Worm (Caenorhabditis elegans) whole organism, L2 larva: Measurements from ENCODE around the gene mls-2.

Experiments used
- C34F6.9 ChIP-seq: fragments of 150-350 bp; optimal IDR thresholded peaks from 2 replicates; lab custom pipeline; 2014; ENCODE audit warnings: missing biosample characterization, missing genetic modification characterization
- F13H6.1 ChIP-seq: sonication (generic microtip); optimal IDR thresholded peaks from 2 replicates; lab custom pipeline; 2016; ENCODE audit warnings: missing genetic modification characterization, missing compliant biosample characterization
- Y55F3AM.14 ChIP-seq: fragments of 200-800 bp; sonication (Bioruptor generic); optimal IDR thresholded peaks from 2 replicates; lab custom pipeline; 2018; ENCODE audit warnings: mild to moderate bottlenecking, missing genetic modification characterization, missing compliant biosample characterization
- alr-1 ChIP-seq: fragments of 150-350 bp; optimal IDR thresholded peaks from 2 replicates; lab custom pipeline; 2014; ENCODE audit warnings: missing biosample characterization, missing genetic modification characterization
- aly-2 ChIP-seq: fragments of 150-350 bp; optimal IDR thresholded peaks from 2 replicates; lab custom pipeline; 2014; ENCODE audit warnings: missing biosample characterization, missing genetic modification characterization
- ama-1 ChIP-seq: fragments of 150-350 bp; optimal IDR thresholded peaks from 2 replicates; lab custom pipeline; 2018; ENCODE audit warnings: inconsistent platforms
- ceh-16 ChIP-seq: fragments of 150-350 bp; optimal IDR thresholded peaks from 2 replicates; lab custom pipeline; 2014; ENCODE audit warnings: missing biosample characterization, missing genetic modification characterization
- crh-2 ChIP-seq: sonication (generic microtip); optimal IDR thresholded peaks from 2 replicates; lab custom pipeline; 2017; ENCODE audit warnings: missing biosample characterization, missing genetic modification characterization
- egl-27 ChIP-seq: sonication (generic microtip); optimal IDR thresholded peaks from 3 replicates; lab custom pipeline; 2017; ENCODE audit warnings: missing biosample characterization, missing genetic modification reagents, missing genetic modification characterization
- elt-1 ChIP-seq: fragments of 150-350 bp; optimal IDR thresholded peaks from 2 replicates; lab custom pipeline; 2014; ENCODE audit warnings: missing biosample characterization, missing genetic modification characterization
- elt-3 ChIP-seq: sonication (generic microtip); optimal IDR thresholded peaks from 2 replicates; lab custom pipeline; 2017; ENCODE audit warnings: missing biosample characterization, missing genetic modification characterization
- fos-1 ChIP-seq: fragments of 150-350 bp; optimal IDR thresholded peaks from 2 replicates; lab custom pipeline; 2014; ENCODE audit warnings: missing biosample characterization, missing genetic modification characterization
- gmeb-1 ChIP-seq: fragments of 150-350 bp; optimal IDR thresholded peaks from 2 replicates; lab custom pipeline; 2014; ENCODE audit warnings: missing biosample characterization, missing genetic modification characterization
- lin-13 ChIP-seq: fragments of 150-350 bp; optimal IDR thresholded peaks from 2 replicates; lab custom pipeline; 2014; ENCODE audit warnings: missing biosample characterization, missing genetic modification reagents, missing genetic modification characterization
- lin-39 ChIP-seq: fragments of 150-350 bp; optimal IDR thresholded peaks from 2 replicates; lab custom pipeline; 2014; ENCODE audit warnings: missing biosample characterization, missing genetic modification reagents, missing genetic modification characterization
- lsy-2 ChIP-seq, 2 experiments: fragments of 150-350 bp in 1 of 2; sonication (generic microtip) in 1 of 2; optimal IDR thresholded peaks; 2 replicates each; lab custom pipeline; 2014 to 2017; ENCODE audit warnings: missing biosample characterization in 2 of 2, missing genetic modification characterization in 2 of 2
- mab-5 ChIP-seq: fragments of 150-350 bp; optimal IDR thresholded peaks from 2 replicates; lab custom pipeline; 2014; ENCODE audit warnings: missing biosample characterization, missing genetic modification characterization
- mbf-1 ChIP-seq: sonication (generic microtip); optimal IDR thresholded peaks from 2 replicates; lab custom pipeline; 2017; ENCODE audit warnings: missing biosample characterization, missing genetic modification characterization
- mdl-1 ChIP-seq, 2 experiments: fragments of 150-350 bp in 1 of 2; sonication (generic microtip) in 1 of 2; optimal IDR thresholded peaks; 2 replicates each; lab custom pipeline; 2017; ENCODE audit warnings: missing biosample characterization in 2 of 2, missing genetic modification characterization in 2 of 2
- nhr-10 ChIP-seq: sonication (generic microtip); optimal IDR thresholded peaks from 2 replicates; lab custom pipeline; 2017; ENCODE audit warnings: missing biosample characterization, missing genetic modification characterization
- nhr-11 ChIP-seq: fragments of 150-350 bp; optimal IDR thresholded peaks from 2 replicates; lab custom pipeline; 2014; ENCODE audit warnings: missing biosample characterization, missing genetic modification characterization
- nhr-129 ChIP-seq: fragments of 150-350 bp; optimal IDR thresholded peaks from 2 replicates; lab custom pipeline; 2014; ENCODE audit warnings: missing biosample characterization, missing genetic modification characterization
- nhr-21 ChIP-seq: fragments of 150-350 bp; optimal IDR thresholded peaks from 2 replicates; lab custom pipeline; 2014; ENCODE audit warnings: missing biosample characterization, missing genetic modification characterization
- nhr-23 ChIP-seq: fragments of 150-350 bp; optimal IDR thresholded peaks from 2 replicates; lab custom pipeline; 2014; ENCODE audit warnings: missing biosample characterization, missing genetic modification reagents, missing genetic modification characterization
- nhr-237 ChIP-seq: fragments of 150-350 bp; optimal IDR thresholded peaks from 2 replicates; lab custom pipeline; 2014; ENCODE audit warnings: missing biosample characterization, missing genetic modification characterization
- nhr-25 ChIP-seq: fragments of 150-350 bp; sonication (generic microtip); optimal IDR thresholded peaks from 3 replicates; lab custom pipeline; 2014; ENCODE audit warnings: missing biosample characterization, missing genetic modification characterization
- nhr-6 ChIP-seq: fragments of 150-350 bp; optimal IDR thresholded peaks from 2 replicates; lab custom pipeline; 2014; ENCODE audit warnings: missing biosample characterization, missing genetic modification characterization
- nhr-77 ChIP-seq: fragments of 150-350 bp; optimal IDR thresholded peaks from 2 replicates; lab custom pipeline; 2014; ENCODE audit warnings: missing biosample characterization, missing genetic modification characterization
- peb-1 ChIP-seq: fragments of 150-350 bp; optimal IDR thresholded peaks from 2 replicates; lab custom pipeline; 2014; ENCODE audit warnings: missing biosample characterization, missing genetic modification characterization
- sem-4 ChIP-seq: fragments of 150-350 bp; optimal IDR thresholded peaks from 2 replicates; lab custom pipeline; 2014; ENCODE audit warnings: missing biosample characterization, missing genetic modification reagents, missing genetic modification characterization
- skn-1 ChIP-seq: sonication (generic microtip); optimal IDR thresholded peaks from 2 replicates; lab custom pipeline; 2017; ENCODE audit warnings: missing biosample characterization, missing genetic modification characterization
- sma-3 ChIP-seq: sonication (generic microtip); optimal IDR thresholded peaks from 2 replicates; lab custom pipeline; 2016; ENCODE audit warnings: missing genetic modification reagents, missing genetic modification characterization, missing compliant biosample characterization
- sma-9 ChIP-seq, 2 experiments: fragments of 150-350 bp in 1 of 2; sonication (generic microtip) in 1 of 2; optimal IDR thresholded peaks; 2 replicates each; lab custom pipeline; 2014 to 2016; ENCODE audit warnings: missing genetic modification characterization in 2 of 2, mild to moderate bottlenecking in 1 of 2, missing biosample characterization in 1 of 2, missing compliant biosample characterization in 1 of 2, missing genetic modification reagents in 1 of 2, moderate library complexity in 1 of 2
- unc-55 ChIP-seq: fragments of 150-350 bp; sonication (generic microtip); optimal IDR thresholded peaks from 3 replicates; lab custom pipeline; 2014; ENCODE audit warnings: missing biosample characterization, missing genetic modification reagents, missing genetic modification characterization
- unc-62 ChIP-seq: fragments of 150-350 bp; optimal IDR thresholded peaks from 2 replicates; lab custom pipeline; 2014; ENCODE audit warnings: missing biosample characterization, missing genetic modification reagents, missing genetic modification characterization
- zag-1 ChIP-seq: fragments of 150-350 bp; optimal IDR thresholded peaks from 2 replicates; lab custom pipeline; 2014; ENCODE audit warnings: missing biosample characterization, missing genetic modification characterization

The mls-2 gene

ce11 chrX:4744037-4744436, 17.4 kb downstream of the mls-2 start:
- TF ChIP-seq mdl-1 (tag; optimal IDR thresholded peaks at IDR 0.05; lab: Kevin White, UChicago) (no peak), crh-2 (no peak), elt-1 (tag; lab: Kevin White, UChicago) (no peak), lin-39 (tag; lab: Kevin White, UChicago) (no peak), ama-1 (no peak), nhr-11 (tag; lab: Kevin White, UChicago) (no peak), fos-1 (tag; lab: Kevin White, UChicago) (no peak), zag-1 (no peak), nhr-77 (tag; lab: Kevin White, UChicago) (no peak), nhr-237 (tag; lab: Kevin White, UChicago) (no peak), peb-1 (tag; lab: Kevin White, UChicago) (no peak), ceh-16 (tag; lab: Kevin White, UChicago) (no peak), C34F6.9 (tag; lab: Kevin White, UChicago) (no peak), nhr-21 (tag; lab: Kevin White, UChicago) (no peak), skn-1 (tag; lab: Kevin White, UChicago) (no peak), nhr-10 (tag; lab: Kevin White, UChicago) (no peak), mab-5 (tag; lab: Kevin White, UChicago) (no peak), Y55F3AM.14 (GFP tag; lab: Kevin White, UChicago) (no peak)
- TF ChIP-seq, all 48 proteins: peak for 0

- peak; percentile 1 for TF ChIP-seq unc-55 (GFP tag; lab: Kevin White, UChicago)
- TF ChIP-seq mab-5 (tag; lab: Kevin White, UChicago): peak; percentile 63
- TF ChIP-seq peb-1 (tag; lab: Kevin White, UChicago): no peak
- peak; percentile 1 for TF ChIP-seq C34F6.9 (tag; lab: Kevin White, UChicago)
- TF ChIP-seq lsy-2 (tag; optimal IDR thresholded peaks at IDR 0.05; lab: Kevin White, UChicago): no peak
- no peak for TF ChIP-seq mbf-1 (tag; lab: Kevin White, UChicago)
- TF ChIP-seq, all 48 proteins: peak for 3
Observed at ce11 chrX:4742285-4742684, 19.2 kb downstream of the mls-2 start.

ce11 chrX:4740630-4741029, 20.8 kb downstream of the mls-2 start:
- TF ChIP-seq crh-2: no peak
- no peak for TF ChIP-seq nhr-6
- peak in 1 of 2 experiments; percentile 54 for TF ChIP-seq mdl-1 (tag; optimal IDR thresholded peaks at IDR 0.05; lab: Kevin White, UChicago)
- no peak for TF ChIP-seq nhr-23
- TF ChIP-seq mab-5 (tag; lab: Kevin White, UChicago): peak; percentile 47
- TF ChIP-seq aly-2: no peak
- no peak for TF ChIP-seq sem-4 (tag; lab: Kevin White, UChicago)
- TF ChIP-seq F13H6.1 (tag; lab: Kevin White, UChicago): no peak
- no peak for TF ChIP-seq nhr-25 (tag; lab: Kevin White, UChicago)
- TF ChIP-seq peb-1 (tag; lab: Kevin White, UChicago): no peak

DNA sequence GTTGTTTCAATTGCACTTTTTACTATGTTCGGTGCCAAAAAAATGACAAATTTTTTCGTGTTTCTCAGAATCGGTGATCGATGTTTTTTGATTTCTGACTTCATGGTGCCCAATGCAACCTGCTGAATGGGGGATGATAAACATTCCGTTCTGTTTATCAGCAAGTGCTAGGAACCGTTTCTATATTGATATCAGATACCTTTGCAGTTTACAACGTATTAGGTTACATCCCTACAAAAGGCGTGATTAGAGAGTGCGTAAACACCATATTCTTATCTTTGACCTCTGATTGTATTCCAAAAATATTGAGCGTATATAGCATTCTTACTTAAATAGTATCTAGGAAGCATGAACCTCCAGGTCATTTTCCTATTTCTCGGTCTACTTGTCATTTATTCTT, 28.7 kb downstream of the mls-2 start, which contains the start of gene aman-1:
Gene aman-1 (plus strand): TSS at position 344 of the 400 bp plus-strand sequence.
- TF ChIP-seq nhr-77 (tag; lab: Kevin White, UChicago): no peak
- TF ChIP-seq sma-3: no peak
- no peak for TF ChIP-seq alr-1
- TF ChIP-seq lin-13 (GFP tag; lab: Kevin White, UChicago): no peak
- no peak for TF ChIP-seq lin-39 (tag; lab: Kevin White, UChicago)
- TF ChIP-seq nhr-10 (tag; lab: Kevin White, UChicago): no peak
- no peak for TF ChIP-seq nhr-25 (tag; lab: Kevin White, UChicago)
- no peak for TF ChIP-seq crh-2
- TF ChIP-seq nhr-21 (tag; lab: Kevin White, UChicago): no peak
- no peak for TF ChIP-seq nhr-237 (tag; lab: Kevin White, UChicago)
- no peak for TF ChIP-seq egl-27 (tag; lab: Kevin White, UChicago)
- TF ChIP-seq nhr-11 (tag; lab: Kevin White, UChicago): no peak

ce11 chrX:4727388-4727787, 34.1 kb downstream of the mls-2 start, which contains the start of gene acc-3:
TSS of gene acc-3 (minus strand) at chrX:4727488.
- TF ChIP-seq sem-4 (tag; lab: Kevin White, UChicago) (no peak), sma-9 (GFP tag; optimal IDR thresholded peaks at IDR 0.05; lab: Kevin White, UChicago) (no peak), sma-9 (tag; optimal IDR thresholded peaks at IDR 0.05; lab: Kevin White, UChicago) (no peak), zag-1 (no peak), nhr-129 (no peak), fos-1 (tag; lab: Kevin White, UChicago) (no peak), elt-3 (tag; lab: Kevin White, UChicago) (no peak), unc-62 (GFP tag; lab: Kevin White, UChicago) (no peak), egl-27 (tag; lab: Kevin White, UChicago) (no peak), elt-1 (tag; lab: Kevin White, UChicago) (no peak), aly-2 (no peak), nhr-21 (tag; lab: Kevin White, UChicago) (no peak), ceh-16 (tag; lab: Kevin White, UChicago) (no peak), gmeb-1 (no peak), lin-13 (GFP tag; lab: Kevin White, UChicago) (no peak)
